Worm (Caenorhabditis elegans) whole organism, early embryonic: ENCODE data around the gene F32E10.5.

Source experiments
- ets-7 ChIP-seq: sonication (generic microtip); optimal IDR thresholded peaks from 2 replicates; lab custom pipeline; 2016; ENCODE audit warnings: missing genotype, missing genetic modification characterization, missing compliant biosample characterization
- sea-1 ChIP-seq: fragments of 200-800 bp; sonication (Bioruptor generic); conservative IDR thresholded peaks from 2 replicates; pipeline ENCODE4 v1.3.6; 2022; ENCODE audit warnings: missing genetic modification characterization, missing compliant biosample characterization

ce11 chrIV:7561614-7562142 is 16.5 kb downstream of the F32E10.5 start, which contains the start of gene ima-3:
- TF ChIP-seq ets-7 (tag; lab: Kevin White, UChicago) (no peak), sea-1 (no peak)
